Fruit fly (Drosophila melanogaster) Kc167 (cell line): ENCODE measurements around the gene qm.

Source experiments
- h ChIP-seq: fragments of >200 bp; optimal IDR thresholded peaks from 3 replicates; lab custom pipeline; 2018; ENCODE audit warnings: missing external identifiers
- insv ChIP-seq: fragments of >200 bp; optimal IDR thresholded peaks from 3 replicates; lab custom pipeline; 2018; ENCODE audit warnings: missing external identifiers

- TF ChIP-seq insv (lab: Kevin White, UChicago) (no peak), h (lab: Kevin White, UChicago) (no peak)
These were observed at the start of gene qm, which contains the start of gene Srp19 for dm6 chr3L:7347984-7348631.
